Worm (Caenorhabditis elegans) whole organism, L1 larva: ENCODE results near the gene nhr-125.

Experiments used
- aha-1 ChIP-seq: fragments of 150-350 bp; optimal IDR thresholded peaks from 2 replicates; lab custom pipeline; 2014; ENCODE audit warnings: missing biosample characterization, missing genetic modification characterization
- blmp-1 ChIP-seq: fragments of 150-350 bp; optimal IDR thresholded peaks from 2 replicates; lab custom pipeline; 2014; ENCODE audit warnings: missing biosample characterization, missing genetic modification characterization
- ceh-8 ChIP-seq: fragments of 200-800 bp; sonication (Bioruptor generic); optimal IDR thresholded peaks from 2 replicates; lab custom pipeline; 2018; ENCODE audit warnings: mild to moderate bottlenecking, missing genetic modification characterization, moderate library complexity, missing compliant biosample characterization
- ceh-82 ChIP-seq, 3 experiments: fragments of 150-350 bp in 1 of 3; sonication (generic microtip) in 2 of 3; optimal IDR thresholded peaks; 2 replicates each; lab custom pipeline; 2014 to 2017; ENCODE audit warnings: missing biosample characterization in 3 of 3, missing genetic modification characterization in 3 of 3
- ces-1 ChIP-seq: fragments of 150-350 bp; optimal IDR thresholded peaks from 2 replicates; lab custom pipeline; 2014; ENCODE audit warnings: missing biosample characterization, missing genetic modification reagents, missing genetic modification characterization
- dsc-1 ChIP-seq: sonication (generic microtip); optimal IDR thresholded peaks from 2 replicates; lab custom pipeline; 2016; ENCODE audit warnings: mild to moderate bottlenecking, missing genetic modification characterization, missing compliant biosample characterization
- efl-1 ChIP-seq, 4 experiments: fragments of 150-350 bp; optimal IDR thresholded peaks in 3 of 4; peaks in 1 of 4; 1 replicate in 1 of 4; 2 replicates in 3 of 4; lab custom pipeline; 2014; ENCODE audit warnings: missing biosample characterization in 2 of 4, missing genetic modification characterization in 2 of 4, missing genetic modification reagents in 2 of 4
- egl-27 ChIP-seq, 2 experiments: fragments of 150-350 bp in 1 of 2; sonication (generic microtip); optimal IDR thresholded peaks; 3 replicates each; lab custom pipeline; 2017 to 2018; ENCODE audit warnings: missing biosample characterization in 2 of 2, missing genetic modification characterization in 2 of 2, missing genetic modification reagents in 2 of 2
- hpl-2 ChIP-seq: fragments of 150-350 bp; optimal IDR thresholded peaks from 2 replicates; lab custom pipeline; 2014; ENCODE audit warnings: missing biosample characterization, missing genetic modification reagents, missing genetic modification characterization
- irx-1 ChIP-seq: sonication (generic microtip); optimal IDR thresholded peaks from 2 replicates; lab custom pipeline; 2016; ENCODE audit warnings: missing genetic modification characterization, missing compliant biosample characterization
- isw-1 ChIP-seq: fragments of 200-800 bp; sonication (Bioruptor generic); IDR thresholded peaks from 2 replicates; pipeline ENCODE4 v1.3.6; 2022; ENCODE audit warnings: missing genetic modification characterization, missing compliant biosample characterization
- jun-1 ChIP-seq: fragments of 150-350 bp; optimal IDR thresholded peaks from 2 replicates; lab custom pipeline; 2014; ENCODE audit warnings: missing biosample characterization, missing genetic modification reagents, missing genetic modification characterization
- lin-13 ChIP-seq: fragments of 150-350 bp; optimal IDR thresholded peaks from 2 replicates; lab custom pipeline; 2014; ENCODE audit warnings: missing biosample characterization, missing genetic modification reagents, missing genetic modification characterization
- lin-14 ChIP-seq: fragments of 200-800 bp; sonication (Bioruptor generic); optimal IDR thresholded peaks from 2 replicates; lab custom pipeline; 2018; ENCODE audit warnings: mild to moderate bottlenecking, missing genetic modification characterization, moderate library complexity, missing compliant biosample characterization
- lin-35 ChIP-seq, 2 experiments: fragments of 150-350 bp; optimal IDR thresholded peaks; 2 replicates each; lab custom pipeline; 2014; ENCODE audit warnings: missing biosample characterization in 2 of 2, missing genetic modification characterization in 2 of 2, missing genetic modification reagents in 2 of 2
- lsy-2 ChIP-seq, 2 experiments: fragments of 150-350 bp; optimal IDR thresholded peaks; 2 replicates each; lab custom pipeline; 2014; ENCODE audit warnings: missing biosample characterization in 2 of 2, missing genetic modification characterization in 2 of 2
- mef-2 ChIP-seq: fragments of 150-350 bp; optimal IDR thresholded peaks from 2 replicates; lab custom pipeline; 2014; ENCODE audit warnings: missing biosample characterization, missing genetic modification characterization
- mep-1 ChIP-seq: fragments of 150-350 bp; optimal IDR thresholded peaks from 2 replicates; lab custom pipeline; 2014; ENCODE audit warnings: missing biosample characterization, missing genetic modification characterization
- nhr-47 ChIP-seq: sonication (generic microtip); optimal IDR thresholded peaks from 2 replicates; lab custom pipeline; 2016; ENCODE audit warnings: mild to moderate bottlenecking, missing genetic modification characterization, moderate library complexity, missing compliant biosample characterization
- nhr-71 ChIP-seq: sonication (generic microtip); optimal IDR thresholded peaks from 2 replicates; lab custom pipeline; 2016; ENCODE audit warnings: mild to moderate bottlenecking, missing genetic modification characterization, moderate library complexity, missing compliant biosample characterization
- nhr-76 ChIP-seq: sonication (generic microtip); optimal IDR thresholded peaks from 2 replicates; lab custom pipeline; 2017; ENCODE audit warnings: missing biosample characterization, missing genetic modification characterization
- nhr-84 ChIP-seq: sonication (generic microtip); optimal IDR thresholded peaks from 2 replicates; lab custom pipeline; 2017; ENCODE audit warnings: missing biosample characterization, missing genetic modification characterization
- pag-3 ChIP-seq: sonication (generic microtip); optimal IDR thresholded peaks from 2 replicates; lab custom pipeline; 2017; ENCODE audit warnings: missing genetic modification characterization, mild to moderate bottlenecking, missing compliant biosample characterization, antibody characterized with exemption, borderline replicate concordance; ENCODE audit not compliant: insufficient read depth
- rnt-1 ChIP-seq: sonication (generic microtip); optimal IDR thresholded peaks from 2 replicates; lab custom pipeline; 2016; ENCODE audit warnings: mild to moderate bottlenecking, missing genetic modification characterization, moderate library complexity, missing compliant biosample characterization
- skn-1 ChIP-seq: fragments of 150-350 bp; optimal IDR thresholded peaks from 2 replicates; lab custom pipeline; 2014; ENCODE audit warnings: missing biosample characterization, missing genetic modification characterization
- tbx-2 ChIP-seq: sonication (generic microtip); optimal IDR thresholded peaks from 2 replicates; lab custom pipeline; 2016; ENCODE audit warnings: missing genetic modification characterization, missing compliant biosample characterization
- unc-30 ChIP-seq: sonication (generic microtip); optimal IDR thresholded peaks from 2 replicates; lab custom pipeline; 2017; ENCODE audit warnings: missing biosample characterization, missing genetic modification characterization
- unc-86 ChIP-seq: sonication (generic microtip); optimal IDR thresholded peaks from 2 replicates; lab custom pipeline; 2016; ENCODE audit warnings: missing genetic modification characterization, missing compliant biosample characterization
- xbp-1 ChIP-seq: sonication (generic microtip); optimal IDR thresholded peaks from 2 replicates; lab custom pipeline; 2016; ENCODE audit warnings: missing genetic modification characterization, missing compliant biosample characterization
- zip-4 ChIP-seq: fragments of 200-800 bp; sonication (Bioruptor generic); optimal IDR thresholded peaks from 2 replicates; lab custom pipeline; 2018; ENCODE audit warnings: mild to moderate bottlenecking, missing genetic modification characterization, moderate library complexity, missing compliant biosample characterization
- ztf-11 ChIP-seq, 2 experiments: sonication (generic microtip); optimal IDR thresholded peaks; 2 replicates each; lab custom pipeline; 2016 to 2017; ENCODE audit warnings: missing genetic modification characterization in 2 of 2, missing biosample characterization in 1 of 2, missing compliant biosample characterization in 1 of 2

Gene nhr-125

ce11 chrV:4361505-4361904, 36.2 kb upstream of the nhr-125 start, which contains the start of gene F32D1.3:
Gene F32D1.3, minus strand, starts transcription at chrV:4361569.
- TF ChIP-seq ceh-8 = no peak
- TF ChIP-seq blmp-1 (tag; lab: Kevin White, UChicago) = peak; percentile 12

DNA sequence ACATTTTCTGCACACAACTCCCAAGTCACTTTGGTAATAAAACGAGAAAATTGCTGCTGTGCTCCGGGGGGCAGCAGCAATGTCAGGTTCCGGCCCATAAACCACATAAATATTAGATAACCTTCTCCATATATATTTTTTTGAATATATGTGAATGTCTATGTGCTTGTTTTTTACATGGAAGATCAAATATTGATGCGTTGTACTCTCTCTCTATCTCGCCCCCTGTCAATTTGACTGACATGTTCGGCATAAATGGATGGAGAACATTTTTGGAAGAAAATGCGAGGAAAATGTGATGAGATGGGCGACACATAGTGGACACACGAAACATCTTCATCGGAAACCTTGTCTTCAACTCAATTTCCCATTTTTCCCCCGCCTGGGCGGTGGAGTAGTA, 34.7 kb upstream of the nhr-125 start:
- TF ChIP-seq nhr-76 (tag; lab: Kevin White, UChicago) (no peak), lin-13 (no peak), efl-1 (optimal IDR thresholded peaks at IDR 0.05; lab: Kevin White, UChicago) (no peak), efl-1 (GFP tag; optimal IDR thresholded peaks at IDR 0.05 in 1 of 2; lab: Kevin White, UChicago) (no peak), ces-1 (GFP tag; lab: Kevin White, UChicago) (no peak), isw-1 (GFP tag; lab: Robert Waterston, UW) (no peak), nhr-84 (no peak), lin-35 (GFP tag; optimal IDR thresholded peaks at IDR 0.05; lab: Kevin White, UChicago) (no peak), lin-14 (GFP tag; lab: Kevin White, UChicago) (peak; percentile 46)

DNA sequence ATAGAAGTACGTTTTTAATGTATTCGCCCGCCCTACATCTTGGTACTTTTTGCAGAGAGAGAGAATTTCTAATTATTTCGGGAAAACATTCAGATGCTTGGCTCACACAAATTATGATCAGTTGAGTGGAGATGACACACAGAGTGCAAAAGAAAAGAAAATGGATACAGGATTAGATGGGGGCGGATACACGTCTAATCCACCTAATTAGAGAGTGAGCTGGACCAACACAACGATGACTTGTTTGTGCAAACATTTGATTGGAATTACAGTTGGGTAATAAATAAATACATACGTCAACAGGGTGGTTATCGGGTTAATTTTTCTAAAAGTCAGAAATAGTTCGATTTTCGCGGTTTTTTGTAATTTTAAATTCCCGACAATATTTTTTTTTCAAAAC, 33.8 kb upstream of the nhr-125 start:
- TF ChIP-seq unc-86 (tag; lab: Kevin White, UChicago) = no peak
- TF ChIP-seq dsc-1 (tag; lab: Kevin White, UChicago) = peak; percentile 74
- TF ChIP-seq lin-14 (GFP tag; lab: Kevin White, UChicago) = peak; percentile 37
- TF ChIP-seq, all 84 proteins: peak for 2

DNA sequence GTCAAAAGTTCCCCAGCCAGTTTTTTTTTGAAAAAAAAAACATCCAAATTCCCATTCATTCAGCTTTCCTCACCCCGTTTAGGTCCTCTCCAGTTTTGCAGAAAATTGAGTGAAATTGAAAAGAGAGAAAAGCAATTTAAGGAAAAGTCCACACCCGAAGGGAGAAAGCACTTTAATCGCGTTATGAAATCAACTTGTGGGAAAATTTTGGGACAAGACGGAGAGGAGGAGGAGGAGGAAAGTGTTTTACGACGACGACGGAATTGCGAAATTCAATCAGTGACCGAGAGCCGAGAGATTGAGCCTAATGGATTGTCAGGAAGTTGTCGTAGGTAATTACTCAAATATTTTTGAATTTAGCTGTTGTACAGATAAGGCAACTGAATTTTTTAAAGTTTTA, 32.1 kb upstream of the nhr-125 start:
- TF ChIP-seq ztf-11 (tag; optimal IDR thresholded peaks at IDR 0.05; lab: Kevin White, UChicago) (no peak), isw-1 (GFP tag; lab: Robert Waterston, UW) (no peak), ceh-8 (peak; percentile 49), ces-1 (GFP tag; lab: Kevin White, UChicago) (peak; percentile 36), mef-2 (tag; lab: Kevin White, UChicago) (no peak), rnt-1 (peak; percentile 6), aha-1 (tag; lab: Kevin White, UChicago) (no peak), lsy-2 (tag; optimal IDR thresholded peaks at IDR 0.05; lab: Kevin White, UChicago) (peak in 1 of 2 experiments; percentile 36), nhr-47 (tag; lab: Kevin White, UChicago) (peak; percentile 22), ceh-82 (tag; optimal IDR thresholded peaks at IDR 0.05; lab: Kevin White, UChicago) (peak in 2 of 3 experiments; percentile 15 to 56), dsc-1 (tag; lab: Kevin White, UChicago) (no peak), irx-1 (tag; lab: Kevin White, UChicago) (peak; percentile 21), jun-1 (tag; lab: Kevin White, UChicago) (no peak), mep-1 (tag; lab: Kevin White, UChicago) (peak; percentile 7), hpl-2 (no peak), xbp-1 (tag; lab: Kevin White, UChicago) (no peak), skn-1 (tag; lab: Kevin White, UChicago) (peak; percentile 38), nhr-71 (tag; lab: Kevin White, UChicago) (peak; percentile 46), pag-3 (no peak), tbx-2 (tag; lab: Kevin White, UChicago) (peak; percentile 64), lin-14 (GFP tag; lab: Kevin White, UChicago) (peak; percentile 80), blmp-1 (tag; lab: Kevin White, UChicago) (peak; percentile 93), zip-4 (no peak), unc-30 (no peak)

DNA sequence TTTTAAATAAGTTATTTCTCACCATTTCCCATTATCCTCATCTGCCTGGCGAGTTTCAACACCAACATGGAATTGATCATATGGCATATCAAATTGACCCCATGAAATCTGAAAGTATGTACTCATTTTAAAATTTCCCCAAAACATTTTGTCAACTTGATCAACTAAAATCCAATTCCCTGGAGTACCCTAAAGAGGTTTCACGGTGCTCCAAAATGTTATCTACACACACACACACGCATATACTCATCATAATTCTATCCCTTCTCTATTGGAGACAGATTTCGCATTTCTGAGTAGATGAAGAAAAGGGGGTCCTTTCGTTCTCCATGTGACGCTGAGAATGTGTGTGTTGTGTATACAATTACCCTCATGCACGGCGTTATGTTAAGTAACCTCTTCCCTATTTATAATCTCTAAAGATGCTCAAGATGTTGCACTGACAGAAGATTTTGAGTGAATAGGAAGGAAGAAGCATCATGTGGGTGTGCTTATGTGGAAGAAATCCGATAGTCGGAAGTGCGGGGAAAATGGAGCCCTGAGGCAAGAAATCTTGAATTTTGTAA, 30.8 kb upstream of the nhr-125 start:
- TF ChIP-seq nhr-71 (tag; lab: Kevin White, UChicago) = peak; percentile 24
- TF ChIP-seq lin-14 (GFP tag; lab: Kevin White, UChicago) = peak; percentile 52
- TF ChIP-seq egl-27 (tag; optimal IDR thresholded peaks at IDR 0.05; lab: Kevin White, UChicago) = no peak
